Worm (Caenorhabditis elegans) whole organism, L2 larva: ENCODE results near the gene R09A8.9.

Experiments used
- unc-55 ChIP-seq: fragments of 150-350 bp; sonication (generic microtip); optimal IDR thresholded peaks from 3 replicates; lab custom pipeline; 2014; ENCODE audit warnings: missing biosample characterization, missing genetic modification reagents, missing genetic modification characterization
- ztf-1 ChIP-seq: fragments of 200-800 bp; sonication (Bioruptor generic); conservative IDR thresholded peaks from 2 replicates; pipeline ENCODE4 v1.3.6; 2022; ENCODE audit warnings: missing genetic modification characterization, missing compliant biosample characterization

ce11 chrX:12595217-12595616, 8.5 kb upstream of the R09A8.9 start:
- TF ChIP-seq unc-55 (no peak), ztf-1 (GFP tag; lab: Robert Waterston, UW) (no peak)
